Fruit fly (Drosophila melanogaster) whole organism, wandering third instar larva: ENCODE measurements around the gene BBS5.

Source experiments
- Abd-B ChIP-seq: fragments of >200 bp; optimal IDR thresholded peaks from 2 replicates; lab custom pipeline; 2017; ENCODE audit warnings: missing biosample characterization, missing genetic modification characterization
- CG32264 ChIP-seq: fragments of 200-800 bp; sonication (Bioruptor generic); optimal IDR thresholded peaks from 2 replicates; lab custom pipeline; 2016; ENCODE audit warnings: missing biosample characterization, missing genetic modification characterization
- CG9705 ChIP-seq: fragments of 200-800 bp; sonication (Bioruptor generic); optimal IDR thresholded peaks from 2 replicates; lab custom pipeline; 2018; ENCODE audit warnings: missing biosample characterization, mild to moderate bottlenecking, missing genetic modification characterization
- CrebA ChIP-seq: fragments of 200-800 bp; sonication (Bioruptor generic); optimal IDR thresholded peaks from 2 replicates; lab custom pipeline; 2016; ENCODE audit warnings: missing biosample characterization, mild to moderate bottlenecking, missing genetic modification characterization, borderline replicate concordance
- Dfd ChIP-seq: fragments of >200 bp; optimal IDR thresholded peaks from 2 replicates; lab custom pipeline; 2017; ENCODE audit warnings: missing biosample characterization, missing genetic modification characterization
- Dif ChIP-seq: fragments of 200-275, 200-300 bp; sonication (Bioruptor generic); optimal IDR thresholded peaks from 2 replicates; lab custom pipeline; 2018; ENCODE audit warnings: missing biosample characterization, missing genetic modification characterization; ENCODE audit not compliant: partially characterized antibody
- GATAd ChIP-seq: sonication (Bioruptor generic); optimal IDR thresholded peaks from 2 replicates; lab custom pipeline; 2016; ENCODE audit warnings: missing biosample characterization, missing genetic modification characterization
- HLH106 ChIP-seq: fragments of 200-800 bp; optimal IDR thresholded peaks from 3 replicates; lab custom pipeline; 2019; ENCODE audit warnings: missing biosample characterization, mild to moderate bottlenecking, missing genetic modification characterization, moderate library complexity
- Hnf4 ChIP-seq: fragments of 200-800 bp; sonication (Bioruptor generic); optimal IDR thresholded peaks from 2 replicates; lab custom pipeline; 2016; ENCODE audit warnings: missing biosample characterization, mild to moderate bottlenecking, missing genetic modification characterization
- Hr78 ChIP-seq: fragments of >200 bp; optimal IDR thresholded peaks from 2 replicates; lab custom pipeline; 2017; ENCODE audit warnings: missing biosample characterization, missing genetic modification characterization
- Hr83 ChIP-seq: fragments of 200-300 bp; sonication (Bioruptor generic); optimal IDR thresholded peaks from 2 replicates; lab custom pipeline; 2016; ENCODE audit warnings: missing biosample characterization, mild to moderate bottlenecking, missing genetic modification characterization, moderate library complexity; ENCODE audit not compliant: poor library complexity, severe bottlenecking
- Jra ChIP-seq: sonication (Bioruptor generic); optimal IDR thresholded peaks from 2 replicates; lab custom pipeline; 2016; ENCODE audit warnings: missing biosample characterization, missing genetic modification characterization
- Mio ChIP-seq: sonication (Bioruptor generic); optimal IDR thresholded peaks from 2 replicates; lab custom pipeline; 2016; ENCODE audit warnings: missing biosample characterization, missing genetic modification characterization
- Myc ChIP-seq: fragments of >200 bp; optimal IDR thresholded peaks from 2 replicates; lab custom pipeline; 2017
- N ChIP-seq: fragments of >200 bp; optimal IDR thresholded peaks from 2 replicates; lab custom pipeline; 2018; ENCODE audit warnings: missing biosample characterization, missing external identifiers, missing genetic modification characterization
- OdsH ChIP-seq: fragments of 200-800 bp; sonication (Bioruptor generic); optimal IDR thresholded peaks from 2 replicates; lab custom pipeline; 2016; ENCODE audit warnings: missing biosample characterization, mild to moderate bottlenecking, missing genetic modification characterization
- Rel ChIP-seq, 2 experiments: fragments of 200-800 bp; sonication (Bioruptor generic) in 1 of 2; optimal IDR thresholded peaks; 2 replicates in 1 of 2; 3 replicates in 1 of 2; lab custom pipeline; 2016 to 2019; ENCODE audit warnings: mild to moderate bottlenecking in 2 of 2, missing biosample characterization in 2 of 2, missing genetic modification characterization in 2 of 2, moderate library complexity in 1 of 2
- Sp1 ChIP-seq: fragments of 200-800 bp; sonication (Bioruptor generic); optimal IDR thresholded peaks from 3 replicates; lab custom pipeline; 2019; ENCODE audit warnings: missing biosample characterization, mild to moderate bottlenecking, missing genetic modification characterization, moderate library complexity
- Vsx2 ChIP-seq: fragments of 200-300, 225-300 bp; sonication (Bioruptor generic); optimal IDR thresholded peaks from 2 replicates; lab custom pipeline; 2018; ENCODE audit warnings: missing biosample characterization, missing genetic modification characterization; ENCODE audit not compliant: partially characterized antibody
- br ChIP-seq: fragments of 200-800 bp; sonication (Bioruptor generic); optimal IDR thresholded peaks from 2 replicates; lab custom pipeline; 2016; ENCODE audit warnings: missing biosample characterization, missing genetic modification characterization
- brk ChIP-seq: fragments of 200-800 bp; sonication (Bioruptor generic); optimal IDR thresholded peaks from 2 replicates; lab custom pipeline; 2016; ENCODE audit warnings: missing biosample characterization, mild to moderate bottlenecking, missing genetic modification characterization
- dl ChIP-seq, 2 experiments: fragments of 175-275, 200-275 bp in 1 of 2; fragments of 200-275 bp in 1 of 2; sonication (Bioruptor generic); optimal IDR thresholded peaks; lab custom pipeline; 2018; ENCODE audit warnings: mild to moderate bottlenecking in 2 of 2, missing biosample characterization in 2 of 2, missing genetic modification characterization in 2 of 2, moderate library complexity in 2 of 2; ENCODE audit not compliant: partially characterized antibody in 2 of 2, insufficient read depth in 1 of 2
- dmrt93B ChIP-seq: fragments of 200-800 bp; sonication (Bioruptor generic); optimal IDR thresholded peaks from 2 replicates; lab custom pipeline; 2018; ENCODE audit warnings: missing biosample characterization, mild to moderate bottlenecking, missing genetic modification characterization
- dsf ChIP-seq: sonication (Bioruptor generic); optimal IDR thresholded peaks from 2 replicates; lab custom pipeline; 2016; ENCODE audit warnings: missing biosample characterization, missing genetic modification characterization, borderline replicate concordance
- ey ChIP-seq: fragments of 200-800 bp; sonication (Bioruptor generic); optimal IDR thresholded peaks from 2 replicates; lab custom pipeline; 2016; ENCODE audit warnings: missing biosample characterization, missing genetic modification characterization
- foxo ChIP-seq, 2 experiments: fragments of 200-800 bp; sonication (Bioruptor generic); optimal IDR thresholded peaks; 2 replicates in 1 of 2; 3 replicates in 1 of 2; lab custom pipeline; 2016 to 2017; ENCODE audit warnings: missing biosample characterization in 2 of 2, missing genetic modification characterization in 2 of 2
- fru ChIP-seq: fragments of 200-800 bp; sonication (Bioruptor generic); optimal IDR thresholded peaks from 3 replicates; lab custom pipeline; 2016; ENCODE audit warnings: missing biosample characterization, mild to moderate bottlenecking, missing genetic modification characterization
- h ChIP-seq: fragments of 200-800 bp; sonication (Bioruptor generic); optimal IDR thresholded peaks from 3 replicates; lab custom pipeline; 2016; ENCODE audit warnings: missing biosample characterization, mild to moderate bottlenecking, missing genetic modification characterization
- jim ChIP-seq: fragments of 175-275, 200-325 bp; sonication (Bioruptor generic); optimal IDR thresholded peaks from 2 replicates; lab custom pipeline; 2016; ENCODE audit warnings: missing biosample characterization, mild to moderate bottlenecking, missing genetic modification characterization
- lola ChIP-seq: fragments of >200 bp; optimal IDR thresholded peaks from 2 replicates; lab custom pipeline; 2017; ENCODE audit warnings: missing biosample characterization, missing genetic modification characterization
- pan ChIP-seq: fragments of >200 bp; optimal IDR thresholded peaks from 2 replicates; lab custom pipeline; 2017
- psq ChIP-seq: fragments of 200-800 bp; sonication (Bioruptor generic); optimal IDR thresholded peaks from 3 replicates; lab custom pipeline; 2017; ENCODE audit warnings: missing biosample characterization, mild to moderate bottlenecking, missing genetic modification characterization, moderate library complexity
- rgr ChIP-seq: fragments of 200-800 bp; sonication (Bioruptor generic); optimal IDR thresholded peaks from 3 replicates; lab custom pipeline; 2016; ENCODE audit warnings: missing biosample characterization, mild to moderate bottlenecking, missing genetic modification characterization
- sage ChIP-seq: fragments of 200-800 bp; sonication (Bioruptor generic); optimal IDR thresholded peaks from 2 replicates; lab custom pipeline; 2016; ENCODE audit warnings: missing biosample characterization, mild to moderate bottlenecking, missing genetic modification characterization
- sv ChIP-seq: fragments of 200-800 bp; sonication (Bioruptor generic); optimal IDR thresholded peaks from 3 replicates; lab custom pipeline; 2016; ENCODE audit warnings: missing biosample characterization, missing genetic modification characterization
- tai ChIP-seq: sonication (Bioruptor generic); optimal IDR thresholded peaks from 2 replicates; lab custom pipeline; 2016; ENCODE audit warnings: missing biosample characterization, missing genetic modification characterization
- usp ChIP-seq: fragments of >200 bp; optimal IDR thresholded peaks from 2 replicates; lab custom pipeline; 2017; ENCODE audit warnings: missing biosample characterization, missing genetic modification characterization
- woc ChIP-seq: sonication (Bioruptor generic); optimal IDR thresholded peaks from 2 replicates; lab custom pipeline; 2016; ENCODE audit warnings: missing biosample characterization, mild to moderate bottlenecking, missing genetic modification characterization

BBS5 gene

DNA sequence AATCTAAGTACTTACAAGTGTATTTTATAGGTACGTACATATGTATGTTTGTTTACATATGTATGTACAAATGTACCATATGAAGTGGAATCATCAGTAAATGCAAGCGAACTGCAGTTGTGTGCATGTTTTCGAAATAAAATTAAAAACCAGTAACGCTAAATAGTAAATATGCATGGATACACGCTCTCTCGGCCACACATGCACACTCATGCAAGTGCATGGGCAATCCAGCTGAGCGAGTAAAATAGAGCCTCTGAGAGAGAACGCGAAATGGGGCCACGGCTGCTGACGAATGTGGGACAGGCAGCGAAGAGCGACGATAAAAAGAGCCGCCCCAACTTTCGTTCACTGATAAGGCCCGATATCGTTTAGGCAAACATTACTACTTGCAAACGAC, 8.5 kb upstream of the BBS5 start:
- TF ChIP-seq Hr83 (GFP tag; lab: Kevin White, UChicago) (no peak), dl (GFP tag; optimal IDR thresholded peaks at IDR 0.05; lab: Kevin White, UChicago; ENCODE audit: insufficient read depth in 1 of 2, partially characterized antibody in 2 of 2) (peak; percentile 25 to 30), Dif (GFP tag; lab: Kevin White, UChicago) (peak; percentile 50)

DNA sequence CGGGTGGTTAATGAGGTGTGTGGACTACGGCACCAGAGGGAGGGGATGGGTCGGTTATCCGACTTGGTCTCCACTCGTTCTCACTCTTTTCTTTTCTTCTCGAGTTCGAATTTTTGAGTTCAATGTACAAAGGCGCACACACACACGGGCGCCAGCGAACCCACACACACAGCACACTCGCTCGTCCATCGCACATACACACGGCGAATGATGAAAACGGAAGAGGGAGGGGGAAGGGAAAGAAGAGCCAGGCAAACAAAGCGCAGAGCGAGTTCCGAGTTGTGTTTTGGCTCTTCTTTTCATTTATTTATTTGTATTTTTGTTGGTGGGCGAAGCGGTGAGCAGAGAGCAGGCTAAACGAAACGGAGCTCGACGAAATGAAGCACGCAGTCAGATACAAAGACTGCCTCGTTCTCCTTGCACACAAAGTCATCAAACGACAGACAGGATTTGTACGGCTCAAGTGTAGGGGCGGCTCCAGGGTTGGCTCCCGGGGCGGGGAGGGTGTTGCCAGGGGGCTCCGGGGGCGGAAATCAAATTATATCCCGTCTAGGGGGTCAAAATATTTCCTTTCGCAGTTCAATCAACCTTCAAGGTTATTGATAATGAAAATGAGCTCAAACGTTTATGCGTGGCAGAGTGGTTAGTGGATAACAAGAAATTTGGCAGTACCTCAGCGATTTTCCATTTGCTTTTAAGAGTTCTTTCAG, 6.0 kb upstream of the BBS5 start:
- TF ChIP-seq tai, result no peak
- TF ChIP-seq woc (GFP tag; lab: Kevin White, UChicago), result no peak
- no peak for TF ChIP-seq sv (GFP tag; lab: Kevin White, UChicago)
- TF ChIP-seq Vsx2 (GFP tag; lab: Kevin White, UChicago), result peak; percentile 33
- TF ChIP-seq CrebA, result no peak
- no peak for TF ChIP-seq CG32264 (GFP tag; lab: Kevin White, UChicago)
- TF ChIP-seq pan (lab: Kevin White, UChicago), result no peak
- no peak for TF ChIP-seq Myc
- no peak for TF ChIP-seq Rel (GFP tag; optimal IDR thresholded peaks at IDR 0.05; lab: Kevin White, UChicago)
- TF ChIP-seq Rel (tag; optimal IDR thresholded peaks at IDR 0.05; lab: Kevin White, UChicago), result peak; percentile 64
- TF ChIP-seq CG9705 (GFP tag; lab: Kevin White, UChicago), result no peak
- TF ChIP-seq dmrt93B (GFP tag; lab: Kevin White, UChicago), result no peak
- no peak for TF ChIP-seq Hr78 (GFP tag; lab: Kevin White, UChicago)
- TF ChIP-seq N (GFP tag; lab: Kevin White, UChicago), result no peak
- TF ChIP-seq dsf (GFP tag; lab: Kevin White, UChicago), result no peak
- TF ChIP-seq sage (GFP tag; lab: Kevin White, UChicago), result no peak
- peak; percentile 48 for TF ChIP-seq OdsH (GFP tag; lab: Kevin White, UChicago)
- TF ChIP-seq jim (GFP tag; lab: Kevin White, UChicago), result peak; percentile 41
- TF ChIP-seq rgr (GFP tag; lab: Kevin White, UChicago), result no peak
- TF ChIP-seq dl (GFP tag; optimal IDR thresholded peaks at IDR 0.05; lab: Kevin White, UChicago; ENCODE audit: insufficient read depth in 1 of 2, partially characterized antibody in 2 of 2), result peak in 1 of 2 experiments; percentile 65
- peak; percentile 47 for TF ChIP-seq Sp1
- TF ChIP-seq br (GFP tag; lab: Kevin White, UChicago), result peak; percentile 69
- TF ChIP-seq Dfd (GFP tag; lab: Kevin White, UChicago), result peak; percentile 98
- TF ChIP-seq lola (GFP tag; lab: Kevin White, UChicago), result peak; percentile 52
- peak; percentile 73 for TF ChIP-seq Hnf4
- TF ChIP-seq HLH106, result peak; percentile 20
- TF ChIP-seq ey (GFP tag; lab: Kevin White, UChicago), result peak; percentile 49
- TF ChIP-seq usp (GFP tag; lab: Kevin White, UChicago), result no peak
- peak; percentile 1 for TF ChIP-seq Mio (GFP tag; lab: Kevin White, UChicago)
- TF ChIP-seq h (GFP tag; lab: Kevin White, UChicago), result peak; percentile 67
- TF ChIP-seq GATAd (GFP tag; lab: Kevin White, UChicago), result no peak
- TF ChIP-seq fru, result peak; percentile 60
- TF ChIP-seq brk (GFP tag; lab: Kevin White, UChicago), result peak; percentile 10
- TF ChIP-seq Jra (GFP tag; lab: Kevin White, UChicago), result peak; percentile 55
- peak in 1 of 2 experiments; percentile 35 for TF ChIP-seq foxo (GFP tag; optimal IDR thresholded peaks at IDR 0.05; lab: Kevin White, UChicago)
- TF ChIP-seq psq (GFP tag; lab: Kevin White, UChicago), result peak; percentile 99
- TF ChIP-seq Abd-B, result no peak
- TF ChIP-seq Hr83 (GFP tag; lab: Kevin White, UChicago), result peak; percentile 79
- peak; percentile 12 for TF ChIP-seq Dif (GFP tag; lab: Kevin White, UChicago)
